Fruit fly (Drosophila melanogaster): ENCODE data around the gene Pbp95.

dm6 chr3R:7967801-7968200, 45.8 kb upstream of the Pbp95 start:
- TF ChIP-seq Sox14 (GFP tag; optimal IDR thresholded peaks at IDR 0.05), result no peak
- TF ChIP-seq Eip75B (GFP tag; optimal IDR thresholded peaks at IDR 0.05), result no peak
- TF ChIP-seq net (GFP tag; optimal IDR thresholded peaks at IDR 0.05), result no peak
- peak; percentile 51 to 81 for TF ChIP-seq ss (GFP tag; optimal IDR thresholded peaks at IDR 0.05)
- peak; percentile 46 for TF ChIP-seq CG16779 (tag; optimal IDR thresholded peaks at IDR 0.05)
- TF ChIP-seq CG34406 (GFP tag; optimal IDR thresholded peaks at IDR 0.05), result no peak
- TF ChIP-seq CG3032 (tag; optimal IDR thresholded peaks at IDR 0.05), result no peak
- TF ChIP-seq lz (GFP tag; optimal IDR thresholded peaks at IDR 0.05), result no peak
- TF ChIP-seq CG8632 (GFP tag; optimal IDR thresholded peaks at IDR 0.05), result no peak
- no peak for TF ChIP-seq Blimp-1 (GFP tag; optimal IDR thresholded peaks at IDR 0.05)
- TF ChIP-seq Hr38 (GFP tag; optimal IDR thresholded peaks at IDR 0.05), result no peak
- peak; percentile 83 for TF ChIP-seq CG6854 (GFP tag; optimal IDR thresholded peaks at IDR 0.05)
- no peak for TF ChIP-seq Eip78C (GFP tag)
